Worm (Caenorhabditis elegans): ENCODE results near the gene F08D12.12.

The F08D12.12 gene

DNA sequence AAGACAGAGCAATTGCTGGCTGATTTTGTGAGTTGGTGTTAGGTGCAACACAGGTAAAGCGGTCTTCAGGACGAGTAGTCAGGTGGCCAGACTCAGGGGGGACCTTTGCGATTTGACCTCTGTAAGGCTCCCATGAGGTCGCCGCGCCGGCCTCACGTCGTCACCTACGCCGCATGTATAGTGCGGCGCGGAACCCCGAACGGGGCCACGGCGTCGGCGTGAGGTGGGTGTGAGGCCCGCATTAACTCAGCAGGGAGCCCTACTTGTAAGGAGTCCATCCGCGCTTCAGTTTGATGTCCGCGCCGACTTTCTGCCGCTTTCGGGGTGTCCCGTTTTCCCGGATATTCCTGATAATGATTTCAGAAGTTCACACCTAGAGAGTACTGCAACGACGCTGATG, 32.3 kb downstream of the F08D12.12 start:
- 0 out of 2 replicates have a peak, but pooled peaks have one; percentile 4 for TF ChIP-seq lin-26 (GFP tag; IDR thresholded peaks at IDR 0.05)
- TF ChIP-seq egrh-3 (GFP tag; IDR thresholded peaks at IDR 0.05), result peak; percentile 52; the same call in 1 of the 2 replicates
- peak; percentile 73 for TF ChIP-seq zfh-2 (GFP tag; conservative IDR thresholded peaks at IDR 0.05)
- no peak for TF ChIP-seq ceh-58 (GFP tag; IDR thresholded peaks at IDR 0.05)

- TF ChIP-seq lir-1 (GFP tag; conservative IDR thresholded peaks at IDR 0.05), result no peak
Observed at ce11 chrII:2752999-2753398, 33.9 kb downstream of the F08D12.12 start, which contains the start of gene F29A7.3. TSS of gene F29A7.3 (plus strand) at chrII:2753299.

- no peak for TF ChIP-seq ceh-79 (tag; optimal IDR thresholded peaks at IDR 0.05)
- peak; percentile 55 for TF ChIP-seq D2030.7 (GFP tag; IDR thresholded peaks at IDR 0.05)
- no peak for TF ChIP-seq F49E8.2 (tag; optimal IDR thresholded peaks at IDR 0.05; ENCODE audit: insufficient read depth)
- TF ChIP-seq somi-1 (GFP tag; optimal IDR thresholded peaks at IDR 0.05), result no peak
- no peak for TF ChIP-seq lin-40 (tag; optimal IDR thresholded peaks at IDR 0.05)
- TF ChIP-seq T07F8.4 (tag; optimal IDR thresholded peaks at IDR 0.05), result no peak
- no peak for TF ChIP-seq pha-4 (tag; optimal IDR thresholded peaks at IDR 0.05)
- TF ChIP-seq mel-28 (tag; optimal IDR thresholded peaks at IDR 0.05; ENCODE audit: borderline replicate concordance), result no peak
- TF ChIP-seq hsf-1 (GFP tag; IDR thresholded peaks at IDR 0.05), result no peak
- TF ChIP-seq B0035.1 (tag; optimal IDR thresholded peaks at IDR 0.05), result no peak
- peak; percentile 31 for TF ChIP-seq K12H6.12 (tag; optimal IDR thresholded peaks at IDR 0.05)
- TF ChIP-seq fkh-3 (tag; optimal IDR thresholded peaks at IDR 0.05), result no peak
- no peak for TF ChIP-seq Y67H2A.10 (GFP tag; conservative IDR thresholded peaks at IDR 0.05)
- TF ChIP-seq Y53G8AR.9 (GFP tag; conservative IDR thresholded peaks at IDR 0.05), result no peak
- TF ChIP-seq let-607 (tag; optimal IDR thresholded peaks at IDR 0.05), result no peak
- TF ChIP-seq ZK185.1 (tag; optimal IDR thresholded peaks at IDR 0.05; ENCODE audit: poor library complexity, severe bottlenecking), result no peak
- TF ChIP-seq egrh-3 (GFP tag; IDR thresholded peaks at IDR 0.05), result no peak
- TF ChIP-seq sdz-38 (tag; optimal IDR thresholded peaks at IDR 0.05), result no peak
- TF ChIP-seq dpff-1 (tag; optimal IDR thresholded peaks at IDR 0.05), result no peak
- no peak for TF ChIP-seq F10E7.11 (tag; optimal IDR thresholded peaks at IDR 0.05)
- TF ChIP-seq F57C9.4 (tag; optimal IDR thresholded peaks at IDR 0.05), result no peak
- TF ChIP-seq snpc-3.4 (tag; optimal IDR thresholded peaks at IDR 0.05), result no peak
- no peak for TF ChIP-seq pbrm-1 (GFP tag; IDR thresholded peaks at IDR 0.05)
- TF ChIP-seq nhr-27 (tag; optimal IDR thresholded peaks at IDR 0.05), result no peak
- TF ChIP-seq F23B12.7 (tag; optimal IDR thresholded peaks at IDR 0.05; ENCODE audit: insufficient read depth), result no peak
- TF ChIP-seq F37B4.10 (GFP tag; IDR thresholded peaks at IDR 0.05), result no peak
- TF ChIP-seq zfh-2 (GFP tag; conservative IDR thresholded peaks at IDR 0.05), result no peak
- peak; percentile 38 for TF ChIP-seq ceh-100 (GFP tag; IDR thresholded peaks at IDR 0.05)
- no peak for TF ChIP-seq F55B11.4 (tag; optimal IDR thresholded peaks at IDR 0.05; ENCODE audit: borderline replicate concordance, insufficient read depth)
- no peak for TF ChIP-seq attf-6 (GFP tag; IDR thresholded peaks at IDR 0.05)
- no peak for TF ChIP-seq nfya-1 (tag; optimal IDR thresholded peaks at IDR 0.05; ENCODE audit: borderline replicate concordance, insufficient read depth)
- TF ChIP-seq gei-17 (GFP tag; optimal IDR thresholded peaks at IDR 0.05), result no peak
- no peak for TF ChIP-seq F22D6.2 (tag; optimal IDR thresholded peaks at IDR 0.05)
- peak; percentile 55 for TF ChIP-seq lin-54 (GFP tag; optimal IDR thresholded peaks at IDR 0.05)
- TF ChIP-seq lin-26 (GFP tag; IDR thresholded peaks at IDR 0.05), result no peak
- no peak for TF ChIP-seq chd-7 (tag; optimal IDR thresholded peaks at IDR 0.05)
- TF ChIP-seq unc-62 (GFP tag; optimal IDR thresholded peaks at IDR 0.05), result no peak
- no peak for TF ChIP-seq ztf-22 (GFP tag; optimal IDR thresholded peaks at IDR 0.05)
- TF ChIP-seq nhr-90 (tag; optimal IDR thresholded peaks at IDR 0.05), result no peak
- no peak for TF ChIP-seq cebp-2 (GFP tag; IDR thresholded peaks at IDR 0.05)
- peak; percentile 35; the same call in 1 of the 2 replicates for TF ChIP-seq rcor-1 (GFP tag; IDR thresholded peaks at IDR 0.05)
- no peak for TF ChIP-seq lin-35 (GFP tag; optimal IDR thresholded peaks at IDR 0.05)
Observed at ce11 chrII:2752536-2752935, 34.3 kb downstream of the F08D12.12 start, which contains the start of gene F29A7.6. TSS of gene F29A7.6 (minus strand) at chrII:2752611.

All from whole organism, young adult.